Fruit fly (Drosophila melanogaster) Kc167 (cell line): Measurements from ENCODE around the gene ClpP.

Source experiments
- Myc ChIP-seq: fragments of >200 bp; optimal IDR thresholded peaks from 2 replicates; lab custom pipeline; 2017; ENCODE audit warnings: missing external identifiers
- h ChIP-seq: fragments of >200 bp; optimal IDR thresholded peaks from 3 replicates; lab custom pipeline; 2018; ENCODE audit warnings: missing external identifiers
- psq ChIP-seq: fragments of >200 bp; optimal IDR thresholded peaks from 2 replicates; lab custom pipeline; 2017; ENCODE audit warnings: missing external identifiers
- ttk ChIP-seq: sonication (Bioruptor generic); optimal IDR thresholded peaks from 2 replicates; lab custom pipeline; 2017; ENCODE audit warnings: missing external identifiers

- TF ChIP-seq Myc (lab: Kevin White, UChicago): no peak
- no peak for TF ChIP-seq psq (lab: Kevin White, UChicago)
- no peak for TF ChIP-seq h (lab: Kevin White, UChicago)
- no peak for TF ChIP-seq ttk (lab: Kevin White, UChicago)
Observed at dm6 chr2L:10362408-10363067, 5.9 kb downstream of the ClpP start, which contains the start of the genes Cand1 and pim.
